Worm (Caenorhabditis elegans) whole organism, L3 larva: ENCODE results near the gene trpp-12.

ENCODE experiments used
- ZK546.5 ChIP-seq: sonication (generic microtip); optimal IDR thresholded peaks from 2 replicates; lab custom pipeline; 2017; ENCODE audit warnings: missing biosample characterization, missing genetic modification characterization
- ceh-28 ChIP-seq: fragments of 150-350 bp; optimal IDR thresholded peaks from 2 replicates; lab custom pipeline; 2014; ENCODE audit warnings: missing biosample characterization, missing genetic modification reagents, missing genetic modification characterization
- pha-4 ChIP-seq: fragments of 150-350 bp; optimal IDR thresholded peaks from 2 replicates; lab custom pipeline; 2014; ENCODE audit warnings: missing biosample characterization, missing genetic modification reagents, missing genetic modification characterization
- skn-1 ChIP-seq: fragments of 150-350 bp; optimal IDR thresholded peaks from 2 replicates; lab custom pipeline; 2014; ENCODE audit warnings: missing biosample characterization, missing genetic modification characterization

DNA sequence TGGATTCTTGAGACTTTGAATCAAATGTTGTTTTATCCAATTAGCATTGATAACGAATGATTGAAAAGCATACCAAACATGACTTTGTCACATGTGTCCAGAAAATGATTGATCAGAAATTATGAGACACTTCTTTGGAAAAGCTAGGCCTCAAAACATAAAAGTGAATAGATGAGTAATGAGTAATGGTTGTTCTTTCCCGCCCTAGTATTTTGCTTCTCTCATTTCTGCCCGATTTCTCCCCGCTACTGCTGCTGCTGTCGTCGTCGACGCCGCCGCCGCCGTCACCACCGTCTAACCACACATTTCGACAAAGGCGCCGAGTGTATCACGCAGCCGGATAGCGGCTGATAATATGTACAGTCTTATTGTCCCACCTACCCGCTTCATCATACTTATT lies 24.0 kb upstream of the trpp-12 start, which contains the start of gene F47G3.1:
- no peak for TF ChIP-seq skn-1 (tag; lab: Kevin White, UChicago)
- TF ChIP-seq pha-4, result no peak
- TF ChIP-seq ceh-28 (tag; lab: Kevin White, UChicago), result no peak
- TF ChIP-seq ZK546.5 (tag; lab: Kevin White, UChicago), result no peak
